Fruit fly (Drosophila melanogaster) whole organism, pupa: ENCODE measurements around the gene witty.
A peak's percentile ranks its signal among the peaks of the same experiment; 100 is the strongest.

Experiments used
- CG12605 ChIP-seq: fragments of 200-800 bp; sonication (Bioruptor generic); IDR thresholded peaks from 2 replicates; pipeline ENCODE4 v1.3.6; 2022; ENCODE audit warnings: missing biosample characterization, missing genetic modification characterization
- CG14655 ChIP-seq: fragments of 200-800 bp; sonication (Bioruptor generic); optimal IDR thresholded peaks from 3 replicates; lab custom pipeline; 2017; ENCODE audit warnings: mild to moderate bottlenecking, missing biosample characterization, missing genetic modification reagents, missing genetic modification characterization
- CG15710 ChIP-seq: fragments of 200-800 bp; sonication (Bioruptor generic); optimal IDR thresholded peaks from 2 replicates; lab custom pipeline; 2018; ENCODE audit warnings: missing biosample characterization, mild to moderate bottlenecking, missing genetic modification characterization, moderate library complexity
- CG34367 ChIP-seq: fragments of 200-800 bp; sonication (Bioruptor generic); optimal IDR thresholded peaks from 2 replicates; lab custom pipeline; 2018; ENCODE audit warnings: missing biosample characterization, mild to moderate bottlenecking, missing genetic modification characterization
- CG8301 ChIP-seq: fragments of 200-800 bp; sonication (Bioruptor generic); optimal IDR thresholded peaks from 2 replicates; lab custom pipeline; 2018; ENCODE audit warnings: missing biosample characterization, mild to moderate bottlenecking, missing genetic modification characterization
- D1 ChIP-seq: fragments of 200-800 bp; sonication (Bioruptor generic); optimal IDR thresholded peaks from 2 replicates; lab custom pipeline; 2018; ENCODE audit warnings: missing biosample characterization, mild to moderate bottlenecking, missing genetic modification characterization, moderate library complexity
- EcR ChIP-seq: fragments of 200-800 bp; sonication (Bioruptor generic); optimal IDR thresholded peaks from 3 replicates; lab custom pipeline; 2019; ENCODE audit warnings: missing biosample characterization, missing genetic modification characterization, mild to moderate bottlenecking, moderate library complexity, missing genetic modification reagents
- Ets98B ChIP-seq: fragments of 200-800 bp; sonication (Bioruptor generic); IDR thresholded peaks from 2 replicates; pipeline ENCODE4 v1.3.6; 2022; ENCODE audit warnings: missing biosample characterization, missing genetic modification characterization
- Pif1A ChIP-seq: fragments of 200-800 bp; sonication (Bioruptor generic); optimal IDR thresholded peaks from 3 replicates; lab custom pipeline; 2016; ENCODE audit warnings: missing biosample characterization, missing genetic modification characterization
- fd96Ca ChIP-seq: fragments of 200-800 bp; sonication (Bioruptor generic); IDR thresholded peaks from 3 replicates; pipeline ENCODE4 v1.3.6; 2022; ENCODE audit warnings: missing biosample characterization, missing genetic modification characterization
- gl ChIP-seq: fragments of 200-800 bp; sonication (Bioruptor generic); optimal IDR thresholded peaks from 2 replicates; lab custom pipeline; 2018; ENCODE audit warnings: missing biosample characterization, mild to moderate bottlenecking, missing genetic modification characterization
- rn ChIP-seq: fragments of 200-800 bp; sonication (Bioruptor generic); IDR thresholded peaks from 2 replicates; pipeline ENCODE4 v1.3.6; 2022; ENCODE audit warnings: missing biosample characterization, missing genetic modification characterization

dm6 chr2L:8325150-8325549 lies 12.9 kb upstream of the witty start, which contains the start of gene CG7781:
- TF ChIP-seq gl = no peak
- no peak for TF ChIP-seq CG34367 (tag; lab: Kevin White, UChicago)
- no peak for TF ChIP-seq CG14655
- TF ChIP-seq CG15710 (tag; lab: Kevin White, UChicago) = no peak
- 0 out of 3 replicates have a peak, but pooled peaks have one; percentile 10 for TF ChIP-seq fd96Ca (GFP tag; lab: Robert Waterston, UW)
- TF ChIP-seq rn (GFP tag; lab: Robert Waterston, UW) = no peak
- TF ChIP-seq EcR (GFP tag; lab: Kevin White, UChicago) = no peak
- 0 out of 2 replicates have a peak, but pooled peaks have one; percentile 28 for TF ChIP-seq CG12605 (GFP tag; lab: Robert Waterston, UW)
- peak; percentile 46; the same call in 1 of the 2 replicates for TF ChIP-seq Ets98B (GFP tag; lab: Robert Waterston, UW)
- TF ChIP-seq CG8301 (tag; lab: Kevin White, UChicago) = no peak
- TF ChIP-seq D1 (tag; lab: Kevin White, UChicago) = no peak
- TF ChIP-seq Pif1A (GFP tag; lab: Kevin White, UChicago) = no peak
